Worm (Caenorhabditis elegans) whole organism, L4 larva: ENCODE measurements around the gene maph-1.3.

Experiments used
- F26F4.8 ChIP-seq: fragments of 200-800 bp; sonication (Bioruptor generic); conservative IDR thresholded peaks from 2 replicates; pipeline ENCODE4 v1.3.6; 2022; ENCODE audit warnings: missing genetic modification characterization, missing compliant biosample characterization
- F44E2.7 ChIP-seq: fragments of 200-800 bp; sonication (Bioruptor generic); IDR thresholded peaks from 2 replicates; pipeline ENCODE4 v2.1.2; 2022; ENCODE audit warnings: missing genetic modification characterization, missing compliant biosample characterization
- F49E8.2 ChIP-seq: sonication (generic microtip); optimal IDR thresholded peaks from 2 replicates; lab custom pipeline; 2016; ENCODE audit warnings: missing compliant biosample characterization, mild to moderate bottlenecking, missing genetic modification characterization, borderline replicate concordance
- Y48G9A.11 ChIP-seq: fragments of 200-800 bp; sonication (Bioruptor generic); IDR thresholded peaks from 2 replicates; pipeline ENCODE4 v1.3.6; 2022; ENCODE audit warnings: missing genetic modification reagents, missing genetic modification characterization, missing compliant biosample characterization
- ama-1 ChIP-seq: fragments of 150-350 bp; optimal IDR thresholded peaks from 2 replicates; lab custom pipeline; 2014; ENCODE audit warnings: inconsistent platforms, mixed read lengths
- attf-4 ChIP-seq: sonication (generic microtip); optimal IDR thresholded peaks from 3 replicates; lab custom pipeline; 2017; ENCODE audit warnings: missing biosample characterization, missing genetic modification characterization
- ceh-20 ChIP-seq: fragments of 200-800 bp; sonication (Bioruptor generic); IDR thresholded peaks from 2 replicates; pipeline ENCODE4 v1.3.6; 2022; ENCODE audit warnings: missing genetic modification reagents, missing genetic modification characterization, missing compliant biosample characterization
- ceh-28 ChIP-seq: fragments of 150-350 bp; optimal IDR thresholded peaks from 2 replicates; lab custom pipeline; 2014; ENCODE audit warnings: missing biosample characterization, missing genetic modification reagents, missing genetic modification characterization
- ceh-32 ChIP-seq: sonication (generic microtip); optimal IDR thresholded peaks from 2 replicates; lab custom pipeline; 2016; ENCODE audit warnings: mild to moderate bottlenecking, missing genetic modification characterization, missing compliant biosample characterization; ENCODE audit not compliant: poor library complexity
- ceh-44 ChIP-seq: fragments of 200-800 bp; sonication (Bioruptor generic); IDR thresholded peaks from 2 replicates; pipeline ENCODE4 v1.3.6; 2022; ENCODE audit warnings: missing genetic modification reagents, missing genetic modification characterization, missing compliant biosample characterization
- ceh-62 ChIP-seq: sonication (generic microtip); optimal IDR thresholded peaks from 2 replicates; lab custom pipeline; 2017; ENCODE audit warnings: missing biosample characterization, missing genetic modification characterization
- ces-1 ChIP-seq: fragments of 150-350 bp; sonication (generic microtip); optimal IDR thresholded peaks from 4 replicates; lab custom pipeline; 2014; ENCODE audit warnings: missing biosample characterization, missing genetic modification reagents, missing genetic modification characterization
- ctbp-1 ChIP-seq: fragments of 200-800 bp; sonication (Bioruptor generic); IDR thresholded peaks from 2 replicates; pipeline ENCODE4 v1.3.6; 2022; ENCODE audit warnings: missing genetic modification reagents, missing genetic modification characterization, missing compliant biosample characterization
- daf-12 ChIP-seq: fragments of 150-350 bp; optimal IDR thresholded peaks from 2 replicates; lab custom pipeline; 2014; ENCODE audit warnings: missing biosample characterization, missing genetic modification reagents, missing genetic modification characterization
- dmd-6 ChIP-seq: fragments of 200-800 bp; sonication (Bioruptor generic); IDR thresholded peaks from 2 replicates; pipeline ENCODE4 v1.3.6; 2022; ENCODE audit warnings: missing genetic modification reagents, missing genetic modification characterization, missing compliant biosample characterization
- dmd-8 ChIP-seq: fragments of 200-800 bp; sonication (Bioruptor generic); IDR thresholded peaks from 2 replicates; pipeline ENCODE4 v1.3.6; 2022; ENCODE audit warnings: missing genetic modification characterization, missing compliant biosample characterization
- duxl-1 ChIP-seq: sonication (generic microtip); optimal IDR thresholded peaks from 2 replicates; lab custom pipeline; 2016; ENCODE audit warnings: mild to moderate bottlenecking, missing genetic modification characterization, moderate library complexity, missing compliant biosample characterization; ENCODE audit not compliant: poor library complexity
- dve-1 ChIP-seq: sonication (generic microtip); optimal IDR thresholded peaks from 2 replicates; lab custom pipeline; 2017; ENCODE audit warnings: antibody characterized with exemption, mild to moderate bottlenecking, missing genetic modification characterization, missing compliant biosample characterization; ENCODE audit not compliant: insufficient read depth
- fkh-10 ChIP-seq: fragments of 150-350 bp; optimal IDR thresholded peaks from 2 replicates; lab custom pipeline; 2014; ENCODE audit warnings: missing biosample characterization, missing genetic modification reagents, missing genetic modification characterization
- gei-8 ChIP-seq: fragments of 200-800 bp; sonication (Bioruptor generic); optimal IDR thresholded peaks from 2 replicates; lab custom pipeline; 2018; ENCODE audit warnings: mild to moderate bottlenecking, missing genetic modification characterization, missing compliant biosample characterization
- hlh-30 ChIP-seq: sonication (generic microtip); optimal IDR thresholded peaks from 2 replicates; lab custom pipeline; 2017; ENCODE audit warnings: antibody characterized with exemption, mild to moderate bottlenecking, missing genetic modification characterization, missing compliant biosample characterization; ENCODE audit not compliant: insufficient read depth
- jun-1 ChIP-seq: fragments of 150-350 bp; optimal IDR thresholded peaks from 2 replicates; lab custom pipeline; 2014; ENCODE audit warnings: missing biosample characterization, missing genetic modification reagents, missing genetic modification characterization
- lin-1 ChIP-seq: fragments of 200-800 bp; sonication (Bioruptor generic); IDR thresholded peaks from 2 replicates; pipeline ENCODE4 v1.3.6; 2022; ENCODE audit warnings: missing genetic modification reagents, missing genetic modification characterization, missing compliant biosample characterization
- lin-13 ChIP-seq: fragments of 150-350 bp; optimal IDR thresholded peaks from 2 replicates; lab custom pipeline; 2014; ENCODE audit warnings: missing biosample characterization, missing genetic modification reagents, missing genetic modification characterization
- lin-38 ChIP-seq: fragments of 200-800 bp; sonication (Bioruptor generic); IDR thresholded peaks from 2 replicates; pipeline ENCODE4 v1.3.6; 2022; ENCODE audit warnings: missing genetic modification reagents, missing genetic modification characterization, missing compliant biosample characterization
- lir-3 ChIP-seq: sonication (generic microtip); optimal IDR thresholded peaks from 2 replicates; lab custom pipeline; 2016; ENCODE audit warnings: mild to moderate bottlenecking, missing genetic modification characterization, missing compliant biosample characterization
- lsy-2 ChIP-seq, 2 experiments: fragments of 150-350 bp in 1 of 2; sonication (generic microtip) in 1 of 2; optimal IDR thresholded peaks; 2 replicates each; lab custom pipeline; 2014 to 2017; ENCODE audit warnings: missing biosample characterization in 2 of 2, missing genetic modification characterization in 2 of 2
- madf-5 ChIP-seq, 2 experiments: fragments of 200-800 bp; sonication (Bioruptor generic); IDR thresholded peaks; 2 replicates each; pipeline ENCODE4 v1.3.6; 2022; ENCODE audit warnings: missing compliant biosample characterization in 2 of 2, missing genetic modification characterization in 2 of 2
- madf-9 ChIP-seq: fragments of 200-800 bp; sonication (Bioruptor generic); conservative IDR thresholded peaks from 2 replicates; pipeline ENCODE4 v1.3.6; 2022; ENCODE audit warnings: missing genetic modification reagents, missing genetic modification characterization, missing compliant biosample characterization
- mep-1 ChIP-seq: fragments of 150-350 bp; sonication (generic microtip); optimal IDR thresholded peaks from 3 replicates; lab custom pipeline; 2014; ENCODE audit warnings: missing biosample characterization, missing genetic modification characterization
- mxl-2 ChIP-seq: fragments of 200-800 bp; sonication (Bioruptor generic); conservative IDR thresholded peaks from 2 replicates; pipeline ENCODE4 v1.3.6; 2022; ENCODE audit warnings: missing genetic modification reagents, missing genetic modification characterization, missing compliant biosample characterization
- mxl-3 ChIP-seq: fragments of 200-800 bp; sonication (Bioruptor generic); optimal IDR thresholded peaks from 2 replicates; lab custom pipeline; 2018; ENCODE audit warnings: mild to moderate bottlenecking, missing genetic modification characterization, missing compliant biosample characterization
- nhr-102 ChIP-seq: sonication (generic microtip); optimal IDR thresholded peaks from 2 replicates; lab custom pipeline; 2016; ENCODE audit warnings: mild to moderate bottlenecking, missing genetic modification characterization, moderate library complexity, missing compliant biosample characterization
- nhr-11 ChIP-seq: fragments of 150-350 bp; optimal IDR thresholded peaks from 2 replicates; lab custom pipeline; 2014; ENCODE audit warnings: missing biosample characterization, missing genetic modification characterization
- nhr-28 ChIP-seq: fragments of 150-350 bp; optimal IDR thresholded peaks from 2 replicates; lab custom pipeline; 2014; ENCODE audit warnings: missing biosample characterization, missing genetic modification characterization
- nhr-42 ChIP-seq: fragments of 200-800 bp; sonication (Bioruptor generic); IDR thresholded peaks from 2 replicates; pipeline ENCODE4 v1.3.6; 2022; ENCODE audit warnings: missing genetic modification characterization, missing compliant biosample characterization
- nhr-6 ChIP-seq: fragments of 150-350 bp; optimal IDR thresholded peaks from 2 replicates; lab custom pipeline; 2014; ENCODE audit warnings: missing biosample characterization, missing genetic modification characterization
- pha-4 ChIP-seq, 2 experiments: fragments of 150-350 bp in 1 of 2; fragments of 200-800 bp in 1 of 2; sonication (Bioruptor generic) in 1 of 2; IDR thresholded peaks in 1 of 2; optimal IDR thresholded peaks in 1 of 2; 2 replicates each; pipeline versions ENCODE4 v1.3.6 to Lab custom; 2014 to 2022; ENCODE audit warnings: missing genetic modification characterization in 2 of 2, missing genetic modification reagents in 2 of 2, missing biosample characterization in 1 of 2, missing compliant biosample characterization in 1 of 2
- php-3 ChIP-seq: fragments of 200-800 bp; sonication (Bioruptor generic); IDR thresholded peaks from 2 replicates; pipeline ENCODE4 v1.3.6; 2022; ENCODE audit warnings: missing genetic modification reagents, missing genetic modification characterization, missing compliant biosample characterization
- pqm-1 ChIP-seq: sonication (generic microtip); optimal IDR thresholded peaks from 2 replicates; lab custom pipeline; 2017; ENCODE audit warnings: missing biosample characterization, missing genetic modification characterization
- spr-1 ChIP-seq: sonication (generic microtip); optimal IDR thresholded peaks from 2 replicates; lab custom pipeline; 2016; ENCODE audit warnings: mild to moderate bottlenecking, missing genetic modification characterization, missing compliant biosample characterization
- unc-130 ChIP-seq: sonication (generic microtip); optimal IDR thresholded peaks from 2 replicates; lab custom pipeline; 2016; ENCODE audit warnings: missing genetic modification reagents, missing genetic modification characterization, missing compliant biosample characterization
- unc-62 ChIP-seq, 3 experiments: fragments of 150-350 bp in 1 of 3; sonication (generic microtip); optimal IDR thresholded peaks in 2 of 3; peaks in 1 of 3; 1 replicate in 1 of 3; 2 replicates in 2 of 3; lab custom pipeline; 2014 to 2017; ENCODE audit warnings: missing biosample characterization in 3 of 3, missing genetic modification characterization in 3 of 3, missing genetic modification reagents in 3 of 3, missing genotype in 1 of 3
- vab-7 ChIP-seq: fragments of 200-800 bp; sonication (Bioruptor generic); IDR thresholded peaks from 2 replicates; pipeline ENCODE4 v1.3.6; 2022; ENCODE audit warnings: missing genetic modification reagents, missing genetic modification characterization, missing compliant biosample characterization
- zag-1 ChIP-seq: fragments of 150-350 bp; optimal IDR thresholded peaks from 2 replicates; lab custom pipeline; 2014; ENCODE audit warnings: missing biosample characterization, missing genetic modification characterization
- zfp-2 ChIP-seq: sonication (generic microtip); optimal IDR thresholded peaks from 2 replicates; lab custom pipeline; 2016; ENCODE audit warnings: mild to moderate bottlenecking, missing genetic modification characterization, missing compliant biosample characterization
- zfp-3 ChIP-seq: fragments of 200-800 bp; sonication (Bioruptor generic); conservative IDR thresholded peaks from 2 replicates; pipeline ENCODE4 v1.3.6; 2022; ENCODE audit warnings: missing genetic modification reagents, missing genetic modification characterization, missing compliant biosample characterization
- zip-11 ChIP-seq: fragments of 200-800 bp; sonication (Bioruptor generic); IDR thresholded peaks from 2 replicates; pipeline ENCODE4 v1.3.6; 2022; ENCODE audit warnings: missing genetic modification characterization, missing compliant biosample characterization
- ztf-11 ChIP-seq: fragments of 150-350 bp; optimal IDR thresholded peaks from 2 replicates; lab custom pipeline; 2014; ENCODE audit warnings: missing biosample characterization, missing genetic modification characterization

maph-1.3 gene

DNA sequence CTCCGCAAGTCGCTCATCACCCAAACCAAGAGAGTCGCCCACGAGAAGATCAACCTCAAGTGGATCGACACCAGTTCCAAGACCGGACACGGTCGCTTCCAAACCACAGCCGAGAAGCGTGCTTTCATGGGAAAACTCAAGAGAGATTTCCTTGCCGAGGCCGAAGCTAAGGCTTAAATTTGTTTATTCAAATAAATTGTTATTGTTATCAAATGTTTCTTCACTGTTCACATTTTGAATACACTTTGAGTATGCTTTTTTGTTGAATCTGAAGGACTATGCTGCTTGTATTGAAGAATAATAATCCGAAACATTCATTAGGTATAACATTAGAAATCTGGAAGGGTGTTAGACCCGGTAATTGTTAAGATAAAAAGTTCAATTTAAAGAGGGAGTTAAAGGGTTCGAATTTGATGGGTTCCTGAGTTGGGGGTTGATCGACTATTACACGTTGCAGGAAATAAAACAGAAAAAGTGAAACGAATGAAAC is 24.6 kb downstream of the maph-1.3 start:
- TF ChIP-seq ztf-11 (no peak), dmd-6 (GFP tag; lab: Robert Waterston, UW) (no peak; the same call in 1 of the 2 replicates), lir-3 (no peak), hlh-30 (tag; lab: Kevin White, UChicago) (no peak), Y48G9A.11 (GFP tag; lab: Robert Waterston, UW) (peak; percentile 73), lin-38 (peak; percentile 78), dmd-8 (GFP tag; lab: Robert Waterston, UW) (peak; percentile 4; the same call in 1 of the 2 replicates), madf-9 (GFP tag; lab: Robert Waterston, UW) (peak; percentile 35; the same call in 1 of the 2 replicates), pqm-1 (tag; lab: Kevin White, UChicago) (no peak), F26F4.8 (GFP tag; lab: Robert Waterston, UW) (no peak), madf-5 (GFP tag; IDR thresholded peaks at IDR 0.05; lab: Robert Waterston, UW) (peak in 1 of 2 experiments; percentile 82; a peak in 1 of 4 replicates), jun-1 (tag; lab: Kevin White, UChicago) (no peak), ceh-20 (GFP tag; lab: Robert Waterston, UW) (no peak), lin-1 (GFP tag; lab: Robert Waterston, UW) (peak; percentile 17), gei-8 (no peak), ceh-62 (no peak), lsy-2 (tag; optimal IDR thresholded peaks at IDR 0.05; lab: Kevin White, UChicago) (peak; percentile 53 to 54), unc-62 (GFP tag; optimal IDR thresholded peaks at IDR 0.05 in 1 of 2; lab: Kevin White, UChicago) (no peak), unc-62 (tag; optimal IDR thresholded peaks at IDR 0.05; lab: Kevin White, UChicago) (no peak), duxl-1 (tag; lab: Kevin White, UChicago) (no peak), F49E8.2 (tag; lab: Kevin White, UChicago) (peak; percentile 96), ctbp-1 (GFP tag; lab: Robert Waterston, UW) (peak; percentile 37; the same call in 1 of the 2 replicates), ama-1 (peak; percentile 86), pha-4 (GFP tag; IDR thresholded peaks at IDR 0.05; lab: Robert Waterston, UW) (peak; percentile 59), pha-4 (tag; optimal IDR thresholded peaks at IDR 0.05; lab: Kevin White, UChicago) (no peak), attf-4 (tag; lab: Kevin White, UChicago) (no peak), fkh-10 (no peak), ces-1 (GFP tag; lab: Kevin White, UChicago) (peak; percentile 41), daf-12 (tag; lab: Kevin White, UChicago) (no peak), ceh-28 (tag; lab: Kevin White, UChicago) (no peak), dve-1 (tag; lab: Kevin White, UChicago) (peak; percentile 49), nhr-102 (tag; lab: Kevin White, UChicago) (peak; percentile 56), vab-7 (GFP tag; lab: Robert Waterston, UW) (no peak), ceh-44 (GFP tag; lab: Robert Waterston, UW) (no peak), nhr-42 (GFP tag; lab: Robert Waterston, UW) (0 out of 2 replicates have a peak, but pooled peaks have one; percentile 42), mxl-3 (GFP tag; lab: Kevin White, UChicago) (no peak), nhr-11 (tag; lab: Kevin White, UChicago) (no peak), ceh-32 (tag; lab: Kevin White, UChicago) (no peak), zfp-2 (tag; lab: Kevin White, UChicago) (no peak), mxl-2 (GFP tag; lab: Robert Waterston, UW) (no peak), mep-1 (peak; percentile 88), zfp-3 (GFP tag; lab: Robert Waterston, UW) (peak; percentile 86; the same call in 1 of the 2 replicates), nhr-6 (tag; lab: Kevin White, UChicago) (no peak), spr-1 (no peak), unc-130 (peak; percentile 87), php-3 (GFP tag; lab: Robert Waterston, UW) (0 out of 2 replicates have a peak, but pooled peaks have one; percentile 20), zip-11 (GFP tag; lab: Robert Waterston, UW) (no peak), zag-1 (tag; lab: Kevin White, UChicago) (no peak), lin-13 (GFP tag; lab: Kevin White, UChicago) (peak; percentile 71), F44E2.7 (GFP tag; lab: Robert Waterston, UW) (0 out of 2 replicates have a peak, but pooled peaks have one; percentile 17), nhr-28 (tag; lab: Kevin White, UChicago) (no peak)
